Worm (Caenorhabditis elegans): Measurements from ENCODE around the gene C56G2.15.

Gene C56G2.15

ce11 chrIII:6382987-6383602 lies 15.4 kb upstream of the C56G2.15 start, which contains the start of gene let-716:
Gene let-716 (plus strand): TSS chrIII:6383552.
- TF ChIP-seq lsy-2 (tag; optimal IDR thresholded peaks at IDR 0.05) (peak; percentile 85 to 97), nhr-21 (tag; optimal IDR thresholded peaks at IDR 0.05) (peak; percentile 21), gmeb-1 (tag; optimal IDR thresholded peaks at IDR 0.05) (no peak), unc-55 (GFP tag; optimal IDR thresholded peaks at IDR 0.05) (peak; percentile 51), crh-2 (tag; optimal IDR thresholded peaks at IDR 0.05) (peak; percentile 5), fos-1 (tag; optimal IDR thresholded peaks at IDR 0.05) (peak; percentile 6)

ce11 chrIII:6381584-6382391 lies 14.1 kb upstream of the C56G2.15 start, which contains the start of gene znf-622:
Gene znf-622 (plus strand): TSS chrIII:6381634.
- no peak for TF ChIP-seq nhr-11 (tag; optimal IDR thresholded peaks at IDR 0.05)
- TF ChIP-seq nhr-21 (tag; optimal IDR thresholded peaks at IDR 0.05) = no peak
- no peak for TF ChIP-seq nhr-10 (tag; optimal IDR thresholded peaks at IDR 0.05)
- TF ChIP-seq peb-1 (tag; optimal IDR thresholded peaks at IDR 0.05) = no peak
- TF ChIP-seq unc-55 (GFP tag; optimal IDR thresholded peaks at IDR 0.05) = no peak
- no peak for TF ChIP-seq nhr-23 (tag; optimal IDR thresholded peaks at IDR 0.05)
- no peak for TF ChIP-seq lin-13 (GFP tag; optimal IDR thresholded peaks at IDR 0.05)
- no peak for TF ChIP-seq sma-9 (GFP tag; optimal IDR thresholded peaks at IDR 0.05)
- no peak for TF ChIP-seq sma-9 (tag; optimal IDR thresholded peaks at IDR 0.05)
- TF ChIP-seq ceh-82 (tag; optimal IDR thresholded peaks at IDR 0.05) = no peak
- no peak for TF ChIP-seq egl-27 (tag; optimal IDR thresholded peaks at IDR 0.05)
- TF ChIP-seq nhr-129 (tag; optimal IDR thresholded peaks at IDR 0.05) = no peak
- no peak for TF ChIP-seq crh-2 (tag; optimal IDR thresholded peaks at IDR 0.05)
- TF ChIP-seq Y55F3AM.14 (GFP tag; optimal IDR thresholded peaks at IDR 0.05) = no peak
- no peak for TF ChIP-seq unc-62 (GFP tag; optimal IDR thresholded peaks at IDR 0.05)

- no peak for TF ChIP-seq lsy-2 (tag; optimal IDR thresholded peaks at IDR 0.05)
- TF ChIP-seq blmp-1 (tag; optimal IDR thresholded peaks at IDR 0.05; ENCODE audit: insufficient read depth) = no peak
- no peak for TF ChIP-seq crh-2 (tag; optimal IDR thresholded peaks at IDR 0.05)
- TF ChIP-seq lin-13 (GFP tag; optimal IDR thresholded peaks at IDR 0.05) = no peak
- no peak for TF ChIP-seq ztf-1 (GFP tag; conservative IDR thresholded peaks at IDR 0.05)
- no peak for TF ChIP-seq sma-9 (GFP tag; optimal IDR thresholded peaks at IDR 0.05)
- no peak for TF ChIP-seq sma-9 (tag; optimal IDR thresholded peaks at IDR 0.05)
- no peak for TF ChIP-seq nhr-129 (tag; optimal IDR thresholded peaks at IDR 0.05)
- no peak for TF ChIP-seq ZK546.5 (tag; optimal IDR thresholded peaks at IDR 0.05)
- no peak for TF ChIP-seq alr-1 (tag; optimal IDR thresholded peaks at IDR 0.05)
- TF ChIP-seq unc-39 (tag; optimal IDR thresholded peaks at IDR 0.05) = no peak
- TF ChIP-seq Y55F3AM.14 (GFP tag; optimal IDR thresholded peaks at IDR 0.05) = no peak
- TF ChIP-seq nhr-12 (tag; optimal IDR thresholded peaks at IDR 0.05) = no peak
- TF ChIP-seq gmeb-1 (tag; optimal IDR thresholded peaks at IDR 0.05) = no peak
- TF ChIP-seq C34F6.9 (tag; optimal IDR thresholded peaks at IDR 0.05) = no peak
- no peak for TF ChIP-seq unc-55 (GFP tag; optimal IDR thresholded peaks at IDR 0.05)
- no peak for TF ChIP-seq sma-3 (GFP tag; optimal IDR thresholded peaks at IDR 0.05)
- no peak for TF ChIP-seq lin-39 (tag; optimal IDR thresholded peaks at IDR 0.05)
- no peak for TF ChIP-seq zag-1 (tag; optimal IDR thresholded peaks at IDR 0.05)
- TF ChIP-seq snpc-4 (tag; optimal IDR thresholded peaks at IDR 0.05) = no peak
Observed at ce11 chrIII:6380472-6380871, 12.8 kb upstream of the C56G2.15 start, which contains the start of gene C16A3.5. Gene C16A3.5 (plus strand): TSS chrIII:6380772.

ce11 chrIII:6379129-6379528 lies 11.4 kb upstream of the C56G2.15 start, which contains the start of gene C16A3.6:
Gene C16A3.6 (plus strand): TSS chrIII:6379212.
- peak; percentile 18 for TF ChIP-seq gmeb-1 (tag; optimal IDR thresholded peaks at IDR 0.05)
- TF ChIP-seq ceh-16 (tag; optimal IDR thresholded peaks at IDR 0.05) = no peak
- peak; percentile 9 to 69 for TF ChIP-seq lsy-2 (tag; optimal IDR thresholded peaks at IDR 0.05)
- TF ChIP-seq fos-1 (tag; optimal IDR thresholded peaks at IDR 0.05) = no peak
- no peak for TF ChIP-seq nhr-6 (tag; optimal IDR thresholded peaks at IDR 0.05)
- peak; percentile 25 for TF ChIP-seq F13H6.1 (tag; optimal IDR thresholded peaks at IDR 0.05)
- no peak for TF ChIP-seq ceh-82 (tag; optimal IDR thresholded peaks at IDR 0.05)
- TF ChIP-seq sem-4 (tag; optimal IDR thresholded peaks at IDR 0.05) = no peak
- TF ChIP-seq skn-1 (tag; optimal IDR thresholded peaks at IDR 0.05) = no peak
- TF ChIP-seq unc-55 (GFP tag; optimal IDR thresholded peaks at IDR 0.05) = peak; percentile 12
